Fruit fly (Drosophila melanogaster): Measurements from ENCODE around the gene CG13116.
A peak's percentile ranks its signal among the peaks of the same experiment; 100 is the strongest.

CG13116 gene

dm6 chr2L:9763212-9763869 lies 33.6 kb downstream of the CG13116 start, which contains the start of the genes Taf11 and und:
Taf11 (minus strand) TSS chr2L:9763262.
und (plus strand) TSS chr2L:9763369.
- TF ChIP-seq EcR (GFP tag; optimal IDR thresholded peaks at IDR 0.05) = peak; percentile 99
- TF ChIP-seq CG34367 (tag; optimal IDR thresholded peaks at IDR 0.05) = no peak
- no peak for TF ChIP-seq CG12605 (GFP tag; IDR thresholded peaks at IDR 0.05)

dm6 chr2L:9766758-9767157 lies 37.0 kb downstream of the CG13116 start, which contains the start of gene CG4017:
CG4017 (plus strand) TSS chr2L:9767058.
- TF ChIP-seq CG32121 (GFP tag; IDR thresholded peaks at IDR 0.05) (no peak), CG4496 (GFP tag; IDR thresholded peaks at IDR 0.05) (no peak), CG15710 (tag; optimal IDR thresholded peaks at IDR 0.05) (no peak), Ets98B (GFP tag; IDR thresholded peaks at IDR 0.05) (no peak), CG8301 (tag; optimal IDR thresholded peaks at IDR 0.05) (no peak), CG13204 (GFP tag; optimal IDR thresholded peaks at IDR 0.05) (no peak)

dm6 chr2L:9768735-9769134 lies 39.0 kb downstream of the CG13116 start, which contains the start of gene CG17633:
CG17633 (plus strand) TSS chr2L:9769060.
- TF ChIP-seq CG15710 (tag; optimal IDR thresholded peaks at IDR 0.05) = no peak
- TF ChIP-seq D1 (tag; optimal IDR thresholded peaks at IDR 0.05) = no peak
- TF ChIP-seq Pif1A (GFP tag; optimal IDR thresholded peaks at IDR 0.05) = no peak

dm6 chr2L:9770896-9771295 lies 41.2 kb downstream of the CG13116 start, which contains the start of gene ppk18:
ppk18 (minus strand) TSS chr2L:9770996.
- no peak for TF ChIP-seq gl (tag; optimal IDR thresholded peaks at IDR 0.05)
- no peak for TF ChIP-seq CG13204 (GFP tag; optimal IDR thresholded peaks at IDR 0.05)
- TF ChIP-seq CG34367 (tag; optimal IDR thresholded peaks at IDR 0.05) = no peak
- no peak for TF ChIP-seq CG4496 (GFP tag; IDR thresholded peaks at IDR 0.05)
- no peak for TF ChIP-seq CG8159 (tag; optimal IDR thresholded peaks at IDR 0.05)
- no peak for TF ChIP-seq CG8301 (tag; optimal IDR thresholded peaks at IDR 0.05)
- TF ChIP-seq CG15710 (tag; optimal IDR thresholded peaks at IDR 0.05) = no peak
- TF ChIP-seq D1 (tag; optimal IDR thresholded peaks at IDR 0.05) = no peak
- TF ChIP-seq Pif1B (GFP tag; optimal IDR thresholded peaks at IDR 0.05) = no peak
- no peak for TF ChIP-seq CG12605 (GFP tag; IDR thresholded peaks at IDR 0.05)
- TF ChIP-seq CG14655 (GFP tag; optimal IDR thresholded peaks at IDR 0.05) = no peak
- TF ChIP-seq fd96Ca (GFP tag; IDR thresholded peaks at IDR 0.05) = no peak
- no peak for TF ChIP-seq EcR (GFP tag; optimal IDR thresholded peaks at IDR 0.05)
- TF ChIP-seq CG10348 (GFP tag; IDR thresholded peaks at IDR 0.05) = no peak
- no peak for TF ChIP-seq Ets98B (GFP tag; IDR thresholded peaks at IDR 0.05)
- no peak for TF ChIP-seq CG17806 (tag; optimal IDR thresholded peaks at IDR 0.05)
- no peak for TF ChIP-seq CG9948 (tag; optimal IDR thresholded peaks at IDR 0.05)
- no peak for TF ChIP-seq Snoo (tag; optimal IDR thresholded peaks at IDR 0.05)

dm6 chr2L:9774980-9775628 lies 45.4 kb downstream of the CG13116 start, which contains the start of the genes ppk11 and ppk16:
ppk11 (minus strand) TSS chr2L:9775030.
ppk16 (minus strand) TSS chr2L:9775030.
- TF ChIP-seq Pif1B (GFP tag; optimal IDR thresholded peaks at IDR 0.05) = no peak
- TF ChIP-seq Ets98B (GFP tag; IDR thresholded peaks at IDR 0.05) = no peak
- TF ChIP-seq Pif1A (GFP tag; optimal IDR thresholded peaks at IDR 0.05) = no peak
- no peak for TF ChIP-seq rn (GFP tag; IDR thresholded peaks at IDR 0.05)
- TF ChIP-seq CG12605 (GFP tag; IDR thresholded peaks at IDR 0.05) = no peak
- TF ChIP-seq Snoo (tag; optimal IDR thresholded peaks at IDR 0.05) = no peak
- TF ChIP-seq CG32121 (GFP tag; IDR thresholded peaks at IDR 0.05) = no peak
- TF ChIP-seq D1 (tag; optimal IDR thresholded peaks at IDR 0.05) = no peak
- no peak for TF ChIP-seq EcR (GFP tag; optimal IDR thresholded peaks at IDR 0.05)
- TF ChIP-seq CG34367 (tag; optimal IDR thresholded peaks at IDR 0.05) = no peak
- no peak for TF ChIP-seq gl (tag; optimal IDR thresholded peaks at IDR 0.05)
- no peak for TF ChIP-seq CG14655 (GFP tag; optimal IDR thresholded peaks at IDR 0.05)
- no peak for TF ChIP-seq CG13204 (GFP tag; optimal IDR thresholded peaks at IDR 0.05)

- TF ChIP-seq CG14655 (GFP tag; optimal IDR thresholded peaks at IDR 0.05) (no peak), CG13204 (GFP tag; optimal IDR thresholded peaks at IDR 0.05) (no peak), Ets98B (GFP tag; IDR thresholded peaks at IDR 0.05) (no peak), CG9948 (tag; optimal IDR thresholded peaks at IDR 0.05) (no peak), CG4496 (GFP tag; IDR thresholded peaks at IDR 0.05) (no peak), Pif1A (GFP tag; optimal IDR thresholded peaks at IDR 0.05) (no peak)
These were observed 48.2 kb downstream of the CG13116 start for dm6 chr2L:9777927-9778326.

dm6 chr2L:9778416-9778815 lies 48.7 kb downstream of the CG13116 start:
- TF ChIP-seq CG32121 (GFP tag; IDR thresholded peaks at IDR 0.05) (no peak), CG14655 (GFP tag; optimal IDR thresholded peaks at IDR 0.05) (no peak), Snoo (tag; optimal IDR thresholded peaks at IDR 0.05) (no peak), D1 (tag; optimal IDR thresholded peaks at IDR 0.05) (no peak), gl (tag; optimal IDR thresholded peaks at IDR 0.05) (no peak), Pif1A (GFP tag; optimal IDR thresholded peaks at IDR 0.05) (no peak), CG8301 (tag; optimal IDR thresholded peaks at IDR 0.05) (no peak)

Measured in whole organism, pupa.